Worm (Caenorhabditis elegans): ENCODE measurements around the gene F19C7.3.
A peak's percentile ranks its signal among the peaks of the same experiment; 100 is the strongest.

F19C7.3 gene

DNA sequence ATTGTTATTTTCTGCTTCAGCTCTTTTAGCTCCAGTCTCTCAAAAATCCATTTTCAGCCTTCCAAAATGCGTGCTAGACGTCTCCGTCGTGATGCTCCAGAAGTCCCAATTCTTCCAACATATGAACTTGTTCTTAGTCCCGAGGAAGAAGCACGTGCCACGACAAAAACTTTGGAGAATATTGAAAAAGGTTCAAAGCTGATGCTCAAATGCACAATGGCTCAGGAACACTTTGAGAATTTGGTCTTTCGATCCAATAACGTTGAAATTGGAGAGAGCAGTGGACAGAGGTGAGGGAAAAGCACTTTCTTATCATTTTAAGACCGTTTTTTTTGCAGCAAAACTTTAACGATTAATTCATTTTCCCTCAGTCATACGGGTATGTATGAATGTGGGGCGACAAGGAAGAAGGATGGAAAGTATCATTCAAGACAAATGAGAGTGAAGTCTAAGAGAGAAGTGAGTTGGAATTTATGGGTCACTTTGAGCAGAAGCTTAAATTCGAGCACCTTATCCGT is 34.3 kb upstream of the F19C7.3 start, which contains the start of gene igeg-1:
Gene igeg-1 (plus strand): TSS at position 51 of the 518 bp plus-strand sequence.
- TF ChIP-seq unc-39 (tag; optimal IDR thresholded peaks at IDR 0.05) (no peak), cnd-1 (tag; optimal IDR thresholded peaks at IDR 0.05) (no peak), flh-1 (GFP tag; optimal IDR thresholded peaks at IDR 0.05) (no peak), mab-5 (tag; optimal IDR thresholded peaks at IDR 0.05) (no peak), sem-2 (GFP tag; optimal IDR thresholded peaks at IDR 0.05) (no peak), ztf-11 (tag; optimal IDR thresholded peaks at IDR 0.05) (no peak), tbx-8 (GFP tag; optimal IDR thresholded peaks at IDR 0.05) (no peak), nhr-76 (tag; optimal IDR thresholded peaks at IDR 0.05) (no peak), sptf-1 (tag; optimal IDR thresholded peaks at IDR 0.05) (no peak), nhr-237 (tag; optimal IDR thresholded peaks at IDR 0.05) (no peak), unc-62 (GFP tag; optimal IDR thresholded peaks at IDR 0.05) (no peak)

DNA sequence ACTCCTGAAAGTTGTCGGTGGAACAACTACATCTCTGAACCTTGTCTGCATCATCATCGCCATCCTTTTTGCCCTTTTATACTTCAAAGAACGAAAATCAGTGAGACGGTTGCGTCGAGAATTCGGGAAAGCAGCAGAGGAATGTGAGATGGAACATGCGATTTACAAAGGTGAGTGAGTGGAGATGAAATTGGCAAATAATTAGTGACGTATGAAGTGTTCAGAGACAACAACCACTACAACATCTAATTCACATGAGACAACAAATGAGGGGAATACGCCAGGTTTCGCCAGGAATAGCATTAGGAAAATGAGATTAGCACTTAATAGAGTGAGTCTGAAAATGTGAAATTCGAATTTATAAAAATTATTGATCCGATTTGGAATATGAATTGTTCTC is 32.4 kb upstream of the F19C7.3 start:
- TF ChIP-seq elt-3 (tag; optimal IDR thresholded peaks at IDR 0.05) (no peak), lin-32 (GFP tag; optimal IDR thresholded peaks at IDR 0.05) (no peak), ztf-11 (tag; optimal IDR thresholded peaks at IDR 0.05) (no peak), nhr-12 (tag; optimal IDR thresholded peaks at IDR 0.05) (no peak), nhr-2 (tag; optimal IDR thresholded peaks at IDR 0.05) (no peak), tbx-8 (GFP tag; optimal IDR thresholded peaks at IDR 0.05) (no peak), ces-1 (GFP tag; optimal IDR thresholded peaks at IDR 0.05) (no peak), drap-1 (GFP tag; optimal IDR thresholded peaks at IDR 0.05) (no peak), nhr-237 (tag; optimal IDR thresholded peaks at IDR 0.05) (no peak), M03D4.4 (tag; optimal IDR thresholded peaks at IDR 0.05) (no peak), sptf-1 (tag; optimal IDR thresholded peaks at IDR 0.05) (no peak), ham-2 (GFP tag; optimal IDR thresholded peaks at IDR 0.05) (no peak), unc-39 (tag; optimal IDR thresholded peaks at IDR 0.05) (no peak)

DNA sequence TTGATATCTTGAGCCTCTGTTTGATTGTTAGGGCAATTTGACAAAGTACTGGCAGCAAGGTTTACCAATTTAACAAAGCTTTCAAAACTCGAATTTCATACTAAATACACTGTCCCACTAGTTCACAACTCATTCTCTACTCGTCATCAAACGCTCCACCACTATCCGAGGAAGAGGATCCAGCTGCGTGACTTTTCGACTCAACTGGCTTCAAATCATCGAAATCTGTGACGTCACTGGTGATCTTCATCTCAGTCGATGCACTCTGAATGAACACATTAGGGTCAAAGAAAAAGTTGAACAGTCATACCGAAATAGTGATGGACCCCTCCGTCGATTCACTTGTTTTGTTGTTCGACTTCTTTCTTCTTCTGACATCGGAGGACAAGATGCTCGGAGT is 31.0 kb upstream of the F19C7.3 start:
- TF ChIP-seq cnd-1 (tag; optimal IDR thresholded peaks at IDR 0.05), result no peak
- no peak for TF ChIP-seq mls-2 (tag; optimal IDR thresholded peaks at IDR 0.05)
- no peak for TF ChIP-seq sem-2 (GFP tag; optimal IDR thresholded peaks at IDR 0.05)
- no peak for TF ChIP-seq snpc-4 (tag; optimal IDR thresholded peaks at IDR 0.05)
- TF ChIP-seq flh-1 (GFP tag; optimal IDR thresholded peaks at IDR 0.05), result no peak
- no peak for TF ChIP-seq zip-8 (tag; optimal IDR thresholded peaks at IDR 0.05)
- TF ChIP-seq unc-62 (GFP tag; optimal IDR thresholded peaks at IDR 0.05), result no peak
- no peak for TF ChIP-seq elt-1 (tag; optimal IDR thresholded peaks at IDR 0.05; ENCODE audit: borderline replicate concordance, insufficient read depth)
- TF ChIP-seq tbx-8 (GFP tag; optimal IDR thresholded peaks at IDR 0.05), result no peak
- TF ChIP-seq drap-1 (GFP tag; optimal IDR thresholded peaks at IDR 0.05), result no peak
- TF ChIP-seq ceh-83 (GFP tag; optimal IDR thresholded peaks at IDR 0.05), result no peak
- TF ChIP-seq mab-5 (tag; optimal IDR thresholded peaks at IDR 0.05), result no peak
- TF ChIP-seq unc-39 (tag; optimal IDR thresholded peaks at IDR 0.05), result no peak
- TF ChIP-seq bed-3 (GFP tag; optimal IDR thresholded peaks at IDR 0.05), result no peak
- no peak for TF ChIP-seq nhr-2 (tag; optimal IDR thresholded peaks at IDR 0.05)
- no peak for TF ChIP-seq ceh-43 (GFP tag; optimal IDR thresholded peaks at IDR 0.05)
- TF ChIP-seq blmp-1 (tag; optimal IDR thresholded peaks at IDR 0.05), result no peak
- no peak for TF ChIP-seq ces-1 (GFP tag; optimal IDR thresholded peaks at IDR 0.05)
- TF ChIP-seq mep-1 (tag; optimal IDR thresholded peaks at IDR 0.05), result no peak

- TF ChIP-seq mab-5 (tag; optimal IDR thresholded peaks at IDR 0.05) (no peak), bed-3 (GFP tag; optimal IDR thresholded peaks at IDR 0.05) (no peak), nhr-2 (tag; optimal IDR thresholded peaks at IDR 0.05) (no peak), unc-39 (tag; optimal IDR thresholded peaks at IDR 0.05) (no peak), ztf-11 (tag; optimal IDR thresholded peaks at IDR 0.05) (no peak)
Measured at ce11 chrIV:4567343-4567742, 29.6 kb upstream of the F19C7.3 start, which contains the start of gene F28E10.4. F28E10.4 (minus strand) TSS chrIV:4567443.

DNA sequence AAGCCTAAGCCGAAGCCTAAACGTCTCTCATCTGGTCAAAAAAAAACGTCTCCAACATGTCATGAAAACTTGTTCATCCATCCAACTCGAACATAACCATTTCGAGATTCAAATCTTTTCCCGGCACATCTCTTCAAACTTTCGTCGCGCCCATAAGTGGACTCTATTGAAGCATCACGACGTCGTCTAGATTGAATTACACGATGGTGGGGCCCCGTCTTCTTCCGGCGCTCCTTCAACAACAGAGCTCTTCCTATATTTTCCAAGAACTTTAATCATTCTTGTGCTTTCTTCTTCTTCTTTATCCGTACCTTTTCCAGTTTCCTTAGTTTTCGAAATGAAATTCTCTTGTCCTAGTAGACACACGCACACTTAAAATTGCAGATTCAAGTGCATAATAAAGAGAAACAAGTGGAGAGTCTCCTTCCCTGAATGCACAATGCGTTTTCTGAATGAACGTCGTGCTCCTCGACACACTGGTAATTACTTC is 28.5 kb upstream of the F19C7.3 start, which contains the start of gene F28E10.1:
Gene F28E10.1 (plus strand): TSS at position 440 of the 490 bp plus-strand sequence.
- peak; percentile 73 for TF ChIP-seq ces-1 (GFP tag; optimal IDR thresholded peaks at IDR 0.05)
- TF ChIP-seq M03D4.4 (tag; optimal IDR thresholded peaks at IDR 0.05), result no peak

DNA sequence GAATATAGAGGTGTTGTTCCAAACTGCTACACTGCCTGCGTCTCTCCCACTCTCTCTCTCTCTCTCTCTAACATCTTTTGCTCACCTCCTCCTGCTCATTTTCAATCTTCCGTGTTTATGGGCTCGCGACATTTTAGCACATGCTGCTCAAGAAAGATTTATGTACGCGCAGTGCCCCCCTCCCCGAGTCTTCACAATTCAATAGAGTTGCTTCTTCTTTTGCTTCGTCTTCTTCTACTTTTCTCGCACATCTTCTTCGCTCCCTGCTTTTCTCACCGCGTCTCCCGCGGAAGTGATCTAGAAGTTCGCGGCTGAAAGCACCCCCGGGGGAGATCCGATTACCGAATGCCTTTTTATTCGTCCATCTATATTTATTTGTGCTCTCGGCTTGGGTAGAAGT is 26.3 kb upstream of the F19C7.3 start:
- TF ChIP-seq ceh-83 (GFP tag; optimal IDR thresholded peaks at IDR 0.05) (no peak), ces-1 (GFP tag; optimal IDR thresholded peaks at IDR 0.05) (peak; percentile 71)

All from whole organism, mixed stage, embryonic.